Worm (Caenorhabditis elegans) whole organism, midembryonic: Measurements from ENCODE around the gene str-129.

Experiments
- T22C8.4 ChIP-seq: fragments of 200-800 bp; sonication (Bioruptor generic); IDR thresholded peaks from 2 replicates; pipeline ENCODE4 v1.3.6; 2022; ENCODE audit warnings: missing genetic modification characterization, missing compliant biosample characterization
- cog-1 ChIP-seq: sonication (generic microtip); optimal IDR thresholded peaks from 2 replicates; lab custom pipeline; 2016; ENCODE audit warnings: missing genetic modification characterization, missing compliant biosample characterization
- flt-1 ChIP-seq: fragments of 200-800 bp; sonication (Bioruptor generic); IDR thresholded peaks from 2 replicates; pipeline ENCODE4 v1.3.6; 2022; ENCODE audit warnings: missing genetic modification characterization, missing compliant biosample characterization
- klf-2 ChIP-seq: fragments of 200-800 bp; sonication (Bioruptor generic); conservative IDR thresholded peaks from 2 replicates; pipeline ENCODE4 v1.3.6; 2022; ENCODE audit warnings: missing genetic modification reagents, missing genetic modification characterization, missing compliant biosample characterization
- med-1 ChIP-seq: sonication (generic microtip); optimal IDR thresholded peaks from 2 replicates; lab custom pipeline; 2017; ENCODE audit warnings: missing genetic modification characterization, mild to moderate bottlenecking, missing compliant biosample characterization, antibody characterized with exemption, missing genetic modification reagents; ENCODE audit not compliant: insufficient read depth
- ref-1 ChIP-seq: fragments of 200-800 bp; sonication (Bioruptor generic); conservative IDR thresholded peaks from 2 replicates; pipeline ENCODE4 v1.3.6; 2022; ENCODE audit warnings: missing genetic modification reagents, missing genetic modification characterization, missing compliant biosample characterization
- tab-1 ChIP-seq: fragments of 200-800 bp; sonication (Bioruptor generic); IDR thresholded peaks from 2 replicates; pipeline ENCODE4 v1.3.6; 2022; ENCODE audit warnings: missing genetic modification characterization, missing compliant biosample characterization
- ztf-23 ChIP-seq: fragments of 200-800 bp; sonication (Bioruptor generic); IDR thresholded peaks from 2 replicates; pipeline ENCODE4 v1.3.6; 2022; ENCODE audit warnings: missing genetic modification reagents, missing genetic modification characterization, missing compliant biosample characterization
- ztf-29 ChIP-seq: fragments of 200-800 bp; sonication (Bioruptor generic); IDR thresholded peaks from 2 replicates; pipeline ENCODE4 v1.3.6; 2022; ENCODE audit warnings: missing genetic modification reagents, missing genetic modification characterization, missing compliant biosample characterization

The str-129 gene

ce11 chrV:8114542-8114941 lies 22.3 kb upstream of the str-129 start:
- TF ChIP-seq tab-1 (GFP tag; lab: Robert Waterston, UW) (no peak), ztf-29 (no peak), ztf-23 (GFP tag; lab: Robert Waterston, UW) (no peak), T22C8.4 (GFP tag; lab: Robert Waterston, UW) (no peak), cog-1 (tag; lab: Kevin White, UChicago) (no peak), flt-1 (no peak), ref-1 (GFP tag; lab: Robert Waterston, UW) (no peak), klf-2 (GFP tag; lab: Robert Waterston, UW) (no peak), med-1 (GFP tag; lab: Kevin White, UChicago) (no peak)

- no peak for TF ChIP-seq cog-1 (tag; lab: Kevin White, UChicago)
- no peak for TF ChIP-seq klf-2 (GFP tag; lab: Robert Waterston, UW)
- no peak for TF ChIP-seq T22C8.4 (GFP tag; lab: Robert Waterston, UW)
- no peak for TF ChIP-seq med-1 (GFP tag; lab: Kevin White, UChicago)
- TF ChIP-seq ztf-23 (GFP tag; lab: Robert Waterston, UW) = no peak
- no peak for TF ChIP-seq ztf-29
- TF ChIP-seq ref-1 (GFP tag; lab: Robert Waterston, UW) = no peak
- TF ChIP-seq flt-1 = no peak
- TF ChIP-seq tab-1 (GFP tag; lab: Robert Waterston, UW) = no peak
Observed at ce11 chrV:8110816-8111215, 18.5 kb upstream of the str-129 start.

DNA sequence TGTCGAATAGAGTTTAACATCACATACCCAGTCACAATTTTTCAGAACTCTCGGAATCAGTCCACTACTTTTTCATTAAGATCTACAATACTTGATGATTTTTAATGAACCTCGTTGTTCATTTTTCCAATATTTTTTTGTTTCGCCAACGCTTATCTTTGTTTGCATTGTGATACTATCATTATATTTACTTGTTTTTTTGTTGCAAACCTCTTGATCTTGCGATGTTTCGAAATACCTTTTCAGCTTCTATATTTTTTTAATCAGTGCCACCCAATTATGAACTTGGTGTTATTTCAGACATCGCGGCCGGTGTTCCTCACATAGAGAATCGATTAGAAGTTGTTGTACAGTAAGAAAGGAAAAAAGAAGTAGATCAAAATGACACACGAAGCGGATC lies 16.4 kb upstream of the str-129 start, which contains the start of gene myo-5:
Gene myo-5, plus strand, starts transcription at position 301 of the 400 bp plus-strand sequence.
- no peak for TF ChIP-seq ztf-29
- TF ChIP-seq med-1 (GFP tag; lab: Kevin White, UChicago) = no peak
- no peak for TF ChIP-seq ztf-23 (GFP tag; lab: Robert Waterston, UW)
- TF ChIP-seq cog-1 (tag; lab: Kevin White, UChicago) = no peak
- TF ChIP-seq klf-2 (GFP tag; lab: Robert Waterston, UW) = no peak
- no peak for TF ChIP-seq T22C8.4 (GFP tag; lab: Robert Waterston, UW)
- no peak for TF ChIP-seq flt-1
- no peak for TF ChIP-seq ref-1 (GFP tag; lab: Robert Waterston, UW)
- TF ChIP-seq tab-1 (GFP tag; lab: Robert Waterston, UW) = no peak

DNA sequence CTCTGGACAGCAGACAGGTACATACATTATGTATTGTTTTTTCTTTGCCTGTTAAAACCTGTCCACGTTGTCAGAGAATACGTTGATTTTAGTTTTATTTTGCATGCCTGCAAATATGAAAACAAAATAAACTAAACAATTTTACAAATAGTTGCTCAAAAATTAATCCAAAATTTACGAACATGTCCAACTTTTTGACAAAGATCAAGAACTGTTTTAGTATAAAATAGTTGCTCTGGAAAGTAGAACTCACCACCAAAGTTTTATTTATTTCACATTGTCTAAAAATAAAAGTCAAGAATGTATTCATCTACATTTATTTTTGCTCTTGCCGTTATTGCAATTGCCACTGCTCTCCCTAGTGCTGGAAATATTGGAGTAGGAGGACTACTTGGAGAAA lies 12.2 kb upstream of the str-129 start, which contains the start of gene srlf-16:
Gene srlf-16, plus strand, starts transcription at position 301 of the 400 bp plus-strand sequence.
- TF ChIP-seq klf-2 (GFP tag; lab: Robert Waterston, UW) = no peak
- no peak for TF ChIP-seq ref-1 (GFP tag; lab: Robert Waterston, UW)
- TF ChIP-seq T22C8.4 (GFP tag; lab: Robert Waterston, UW) = no peak
- TF ChIP-seq ztf-23 (GFP tag; lab: Robert Waterston, UW) = no peak
- TF ChIP-seq cog-1 (tag; lab: Kevin White, UChicago) = no peak
- no peak for TF ChIP-seq tab-1 (GFP tag; lab: Robert Waterston, UW)
- TF ChIP-seq ztf-29 = no peak
- TF ChIP-seq flt-1 = no peak
- no peak for TF ChIP-seq med-1 (GFP tag; lab: Kevin White, UChicago)

- TF ChIP-seq ref-1 (GFP tag; lab: Robert Waterston, UW) (no peak), cog-1 (tag; lab: Kevin White, UChicago) (no peak), tab-1 (GFP tag; lab: Robert Waterston, UW) (no peak), med-1 (GFP tag; lab: Kevin White, UChicago) (no peak), T22C8.4 (GFP tag; lab: Robert Waterston, UW) (no peak), flt-1 (no peak), ztf-23 (GFP tag; lab: Robert Waterston, UW) (no peak), ztf-29 (no peak), klf-2 (GFP tag; lab: Robert Waterston, UW) (no peak)
Observed at ce11 chrV:8102960-8103359, 10.7 kb upstream of the str-129 start, which contains the start of gene str-90. TSS of gene str-90 (plus strand) at chrV:8103260.

DNA sequence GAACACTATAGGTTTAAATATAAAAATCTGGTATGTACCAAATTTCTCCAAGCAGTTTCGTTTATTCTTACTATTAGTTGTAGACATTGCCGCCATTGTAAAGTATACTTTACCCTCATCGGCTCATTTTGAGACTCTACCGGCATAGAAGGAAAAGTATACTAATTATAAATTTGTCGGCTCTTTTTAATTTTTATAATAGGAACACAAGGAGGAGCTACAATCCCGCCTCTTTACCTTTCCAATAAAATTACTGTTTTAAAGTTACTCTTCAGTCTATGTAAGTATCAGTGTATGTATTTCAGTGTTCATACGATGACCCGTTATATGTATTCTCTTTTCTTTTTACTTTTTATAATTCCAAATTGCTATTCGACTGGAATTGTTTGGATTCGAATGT lies 7.0 kb upstream of the str-129 start, which contains the start of gene sdz-23:
Gene sdz-23, plus strand, starts transcription at position 301 of the 400 bp plus-strand sequence.
- TF ChIP-seq med-1 (GFP tag; lab: Kevin White, UChicago) = no peak
- TF ChIP-seq ztf-23 (GFP tag; lab: Robert Waterston, UW) = no peak
- TF ChIP-seq klf-2 (GFP tag; lab: Robert Waterston, UW) = no peak
- TF ChIP-seq tab-1 (GFP tag; lab: Robert Waterston, UW) = no peak
- TF ChIP-seq ref-1 (GFP tag; lab: Robert Waterston, UW) = no peak
- TF ChIP-seq cog-1 (tag; lab: Kevin White, UChicago) = no peak
- TF ChIP-seq flt-1 = no peak
- TF ChIP-seq ztf-29 = no peak
- no peak for TF ChIP-seq T22C8.4 (GFP tag; lab: Robert Waterston, UW)

- TF ChIP-seq med-1 (GFP tag; lab: Kevin White, UChicago) (no peak), klf-2 (GFP tag; lab: Robert Waterston, UW) (no peak), ref-1 (GFP tag; lab: Robert Waterston, UW) (no peak), tab-1 (GFP tag; lab: Robert Waterston, UW) (no peak), T22C8.4 (GFP tag; lab: Robert Waterston, UW) (no peak), ztf-23 (GFP tag; lab: Robert Waterston, UW) (no peak), ztf-29 (no peak), cog-1 (tag; lab: Kevin White, UChicago) (no peak), flt-1 (no peak)
Observed at ce11 chrV:8098239-8098638, 6.0 kb upstream of the str-129 start, which contains the start of gene str-145. TSS of gene str-145 (minus strand) at chrV:8098339.

- no peak for TF ChIP-seq T22C8.4 (GFP tag; lab: Robert Waterston, UW)
Observed at ce11 chrV:8095378-8095777, 3.1 kb upstream of the str-129 start, which contains the start of gene str-146. TSS of gene str-146 (minus strand) at chrV:8095478.

DNA sequence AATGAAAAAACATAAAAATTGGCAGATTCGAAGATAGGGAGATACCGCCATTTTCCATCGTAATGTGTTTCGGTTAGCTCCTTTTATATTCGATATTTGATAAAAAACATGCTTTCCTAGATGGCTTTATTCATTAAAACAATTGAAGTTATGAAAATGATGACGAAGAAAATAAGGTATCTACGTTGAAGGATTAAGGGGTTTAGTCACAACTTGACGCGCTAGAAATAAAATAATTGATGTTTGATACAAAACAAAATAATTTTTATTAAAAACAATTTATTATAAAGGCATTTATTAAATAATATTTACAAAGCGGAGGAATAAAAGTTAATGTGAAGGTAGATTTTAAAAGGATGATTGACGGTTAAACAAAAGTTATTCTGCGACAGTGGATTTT lies 1.7 kb downstream of the str-129 start, which contains the start of gene str-130:
Gene str-130, minus strand, starts transcription at position 101 of the 400 bp plus-strand sequence.
- no peak for TF ChIP-seq tab-1 (GFP tag; lab: Robert Waterston, UW)
